Worm (Caenorhabditis elegans): ENCODE measurements around the gene T08H10.3.

Gene T08H10.3

ce11 chrV:4501974-4502373 lies 30.8 kb downstream of the T08H10.3 start:
- no peak for TF ChIP-seq nhr-12 (tag; optimal IDR thresholded peaks at IDR 0.05)
- TF ChIP-seq fos-1 (tag; optimal IDR thresholded peaks at IDR 0.05), result peak; percentile 81

ce11 chrV:4502624-4503023 lies 31.5 kb downstream of the T08H10.3 start:
- TF ChIP-seq lin-13 (GFP tag; optimal IDR thresholded peaks at IDR 0.05) (no peak), lsy-2 (tag; optimal IDR thresholded peaks at IDR 0.05) (peak in 1 of 2 experiments; percentile 4), mbf-1 (tag; optimal IDR thresholded peaks at IDR 0.05) (no peak), sma-9 (GFP tag; optimal IDR thresholded peaks at IDR 0.05) (peak; percentile 21), sma-9 (tag; optimal IDR thresholded peaks at IDR 0.05) (no peak), alr-1 (tag; optimal IDR thresholded peaks at IDR 0.05) (no peak)

DNA sequence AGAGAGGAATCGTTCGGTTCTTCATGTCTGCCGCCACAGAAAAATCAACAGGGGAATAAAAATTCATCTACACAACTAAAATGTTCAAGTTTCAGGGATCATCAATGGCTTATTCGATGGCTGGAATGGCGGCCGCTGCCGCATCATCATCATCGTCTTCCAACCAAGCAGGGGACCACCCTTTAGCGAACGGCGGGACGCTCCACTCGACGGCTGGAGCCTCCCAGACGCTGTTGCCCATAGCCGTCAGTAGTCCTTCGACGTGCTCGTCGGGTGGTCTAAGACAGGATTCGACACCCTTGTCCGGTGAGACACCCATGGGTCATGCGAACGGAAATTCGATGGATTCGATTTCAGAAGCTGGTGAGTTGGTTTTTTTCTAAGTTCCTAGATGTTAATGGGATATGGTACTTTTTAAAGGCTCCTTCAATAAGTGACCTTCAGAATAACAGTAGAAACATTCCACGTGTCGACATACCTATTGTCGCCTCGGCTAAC lies 32.8 kb downstream of the T08H10.3 start:
- TF ChIP-seq ztf-1 (GFP tag; conservative IDR thresholded peaks at IDR 0.05), result no peak
- no peak for TF ChIP-seq nhr-10 (tag; optimal IDR thresholded peaks at IDR 0.05)
- TF ChIP-seq C34F6.9 (tag; optimal IDR thresholded peaks at IDR 0.05), result no peak
- TF ChIP-seq ztf-11 (tag; optimal IDR thresholded peaks at IDR 0.05), result no peak
- TF ChIP-seq dmd-4 (tag; optimal IDR thresholded peaks at IDR 0.05), result no peak

DNA sequence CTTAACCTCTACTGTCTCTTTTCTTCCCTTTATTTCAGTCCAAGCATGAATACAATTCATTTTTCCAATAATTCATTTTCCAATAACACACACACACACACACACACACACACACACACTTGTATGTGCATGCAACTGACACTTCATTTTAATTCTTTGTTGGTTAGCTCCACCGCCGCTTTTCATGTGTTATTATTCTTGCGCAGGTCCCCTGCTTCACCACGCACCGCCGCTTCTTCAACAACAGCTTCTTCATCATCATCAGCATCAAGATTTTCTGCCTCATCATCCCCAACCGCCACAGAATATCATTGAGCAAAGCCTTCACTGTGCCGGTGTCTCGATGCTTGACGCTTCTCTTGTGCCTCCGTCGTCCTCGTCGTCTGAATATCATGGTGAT lies 33.3 kb downstream of the T08H10.3 start:
- TF ChIP-seq elt-1 (tag; optimal IDR thresholded peaks at IDR 0.05), result no peak
- TF ChIP-seq aly-2 (tag; optimal IDR thresholded peaks at IDR 0.05), result no peak
- TF ChIP-seq snpc-4 (tag; optimal IDR thresholded peaks at IDR 0.05), result no peak
- TF ChIP-seq egl-27 (tag; optimal IDR thresholded peaks at IDR 0.05), result no peak
- TF ChIP-seq lin-13 (GFP tag; optimal IDR thresholded peaks at IDR 0.05), result no peak
- TF ChIP-seq nhr-10 (tag; optimal IDR thresholded peaks at IDR 0.05), result no peak
- no peak for TF ChIP-seq elt-3 (tag; optimal IDR thresholded peaks at IDR 0.05)
- no peak for TF ChIP-seq skn-1 (tag; optimal IDR thresholded peaks at IDR 0.05)
- no peak for TF ChIP-seq ztf-4 (tag; optimal IDR thresholded peaks at IDR 0.05)
- no peak for TF ChIP-seq unc-55 (GFP tag; optimal IDR thresholded peaks at IDR 0.05)
- no peak for TF ChIP-seq mab-5 (tag; optimal IDR thresholded peaks at IDR 0.05)
- no peak for TF ChIP-seq nhr-25 (tag; optimal IDR thresholded peaks at IDR 0.05)
- no peak for TF ChIP-seq unc-62 (GFP tag; optimal IDR thresholded peaks at IDR 0.05)
- TF ChIP-seq peb-1 (tag; optimal IDR thresholded peaks at IDR 0.05), result no peak
- no peak for TF ChIP-seq mdl-1 (tag; optimal IDR thresholded peaks at IDR 0.05)
- TF ChIP-seq sem-4 (tag; optimal IDR thresholded peaks at IDR 0.05), result no peak
- TF ChIP-seq nhr-77 (tag; optimal IDR thresholded peaks at IDR 0.05), result no peak
- TF ChIP-seq gmeb-1 (tag; optimal IDR thresholded peaks at IDR 0.05), result no peak
- TF ChIP-seq mbf-1 (tag; optimal IDR thresholded peaks at IDR 0.05), result no peak
- TF ChIP-seq ZK546.5 (tag; optimal IDR thresholded peaks at IDR 0.05), result no peak

ce11 chrV:4505000-4505399 lies 33.8 kb downstream of the T08H10.3 start:
- TF ChIP-seq alr-1 (tag; optimal IDR thresholded peaks at IDR 0.05) (no peak), ztf-1 (GFP tag; conservative IDR thresholded peaks at IDR 0.05) (no peak), C34F6.9 (tag; optimal IDR thresholded peaks at IDR 0.05) (no peak), aly-2 (tag; optimal IDR thresholded peaks at IDR 0.05) (no peak), nhr-77 (tag; optimal IDR thresholded peaks at IDR 0.05) (no peak), ztf-4 (tag; optimal IDR thresholded peaks at IDR 0.05) (no peak), elt-1 (tag; optimal IDR thresholded peaks at IDR 0.05) (no peak), nhr-129 (tag; optimal IDR thresholded peaks at IDR 0.05) (no peak), nhr-10 (tag; optimal IDR thresholded peaks at IDR 0.05) (no peak), nhr-11 (tag; optimal IDR thresholded peaks at IDR 0.05) (no peak), lin-13 (GFP tag; optimal IDR thresholded peaks at IDR 0.05) (no peak), mdl-1 (tag; optimal IDR thresholded peaks at IDR 0.05) (no peak), gmeb-1 (tag; optimal IDR thresholded peaks at IDR 0.05) (no peak), lsy-2 (tag; optimal IDR thresholded peaks at IDR 0.05) (no peak), Y55F3AM.14 (GFP tag; optimal IDR thresholded peaks at IDR 0.05) (no peak), crh-2 (tag; optimal IDR thresholded peaks at IDR 0.05) (no peak)
